Worm (Caenorhabditis elegans) whole organism, L4/young adult: ENCODE data around the gene chd-3.

Experiments
- W03F9.2 ChIP-seq: fragments of 150-350 bp; optimal IDR thresholded peaks from 2 replicates; lab custom pipeline; 2014; ENCODE audit warnings: missing biosample characterization, missing genetic modification characterization
- dao-5 ChIP-seq: sonication (generic microtip); optimal IDR thresholded peaks from 2 replicates; lab custom pipeline; 2016; ENCODE audit warnings: missing genotype, missing genetic modification characterization, moderate library complexity, missing compliant biosample characterization
- him-1 ChIP-seq: sonication (generic microtip); optimal IDR thresholded peaks from 2 replicates; lab custom pipeline; 2016; ENCODE audit warnings: missing genotype, missing genetic modification reagents, missing genetic modification characterization, missing compliant biosample characterization

- TF ChIP-seq him-1 (no peak), dao-5 (no peak), W03F9.2 (tag; lab: Kevin White, UChicago) (no peak)
Observed at ce11 chrX:12815367-12815766, 37.0 kb downstream of the chd-3 start.
